Worm (Caenorhabditis elegans) whole organism, young adult: ENCODE data around the gene str-193.

Experiments used
- C17E4.6 ChIP-seq: fragments of 200-800 bp; sonication (Bioruptor generic); IDR thresholded peaks from 2 replicates; pipeline ENCODE4 v1.3.6; 2022; ENCODE audit warnings: missing genetic modification reagents, missing genetic modification characterization, missing compliant biosample characterization
- D2030.7 ChIP-seq: fragments of 200-800 bp; sonication (Bioruptor generic); IDR thresholded peaks from 2 replicates; pipeline ENCODE4 v1.3.6; 2022; ENCODE audit warnings: missing genetic modification reagents, missing genetic modification characterization, missing compliant biosample characterization
- F22D6.2 ChIP-seq: sonication (generic microtip); optimal IDR thresholded peaks from 2 replicates; lab custom pipeline; 2016; ENCODE audit warnings: mild to moderate bottlenecking, missing genetic modification characterization, missing compliant biosample characterization
- F23B12.7 ChIP-seq: sonication (generic microtip); optimal IDR thresholded peaks from 2 replicates; lab custom pipeline; 2017; ENCODE audit warnings: missing genetic modification characterization, mild to moderate bottlenecking, missing compliant biosample characterization, antibody characterized with exemption, moderate library complexity; ENCODE audit not compliant: insufficient read depth
- F49E8.2 ChIP-seq: sonication (generic microtip); optimal IDR thresholded peaks from 3 replicates; lab custom pipeline; 2017; ENCODE audit warnings: missing genetic modification characterization, mild to moderate bottlenecking, missing compliant biosample characterization, antibody characterized with exemption, moderate library complexity; ENCODE audit not compliant: insufficient read depth
- F55B11.4 ChIP-seq: sonication (generic microtip); optimal IDR thresholded peaks from 2 replicates; lab custom pipeline; 2016; ENCODE audit warnings: missing compliant biosample characterization, missing genetic modification characterization, borderline replicate concordance; ENCODE audit not compliant: insufficient read depth
- F57A8.1 ChIP-seq: fragments of 200-800 bp; sonication (Bioruptor generic); optimal IDR thresholded peaks from 2 replicates; lab custom pipeline; 2018; ENCODE audit warnings: mild to moderate bottlenecking, missing genetic modification characterization, moderate library complexity, missing compliant biosample characterization
- K12H6.12 ChIP-seq: fragments of 200-800 bp; sonication (Bioruptor generic); optimal IDR thresholded peaks from 2 replicates; lab custom pipeline; 2018; ENCODE audit warnings: mild to moderate bottlenecking, missing genetic modification characterization, missing compliant biosample characterization
- T26A5.8 ChIP-seq: sonication (generic microtip); optimal IDR thresholded peaks from 2 replicates; lab custom pipeline; 2016; ENCODE audit warnings: missing genetic modification characterization, missing compliant biosample characterization
- Y53F4B.3 ChIP-seq: fragments of 200-800 bp; sonication (Bioruptor generic); IDR thresholded peaks from 2 replicates; pipeline ENCODE4 v1.3.6; 2022; ENCODE audit warnings: missing genetic modification reagents, missing genetic modification characterization, missing compliant biosample characterization
- Y56A3A.18 ChIP-seq: fragments of 200-800 bp; sonication (Bioruptor generic); IDR thresholded peaks from 2 replicates; pipeline ENCODE4 v1.3.6; 2022; ENCODE audit warnings: missing genetic modification reagents, missing genetic modification characterization, missing compliant biosample characterization
- Y67H2A.10 ChIP-seq: fragments of 200-800 bp; sonication (Bioruptor generic); conservative IDR thresholded peaks from 2 replicates; pipeline ENCODE4 v1.3.6; 2022; ENCODE audit warnings: missing genetic modification reagents, missing genetic modification characterization, missing compliant biosample characterization
- athp-1 ChIP-seq: sonication (generic microtip); optimal IDR thresholded peaks from 2 replicates; lab custom pipeline; 2017; ENCODE audit warnings: mild to moderate bottlenecking, missing genetic modification characterization, missing compliant biosample characterization
- attf-3 ChIP-seq: fragments of 200-800 bp; sonication (Bioruptor generic); conservative IDR thresholded peaks from 2 replicates; pipeline ENCODE4 v1.3.6; 2022; ENCODE audit warnings: missing genetic modification reagents, missing genetic modification characterization, missing compliant biosample characterization
- bed-2 ChIP-seq: fragments of 200-800 bp; sonication (Bioruptor generic); IDR thresholded peaks from 2 replicates; pipeline ENCODE4 v1.3.6; 2022; ENCODE audit warnings: missing genetic modification reagents, missing genetic modification characterization, missing compliant biosample characterization
- ceh-100 ChIP-seq: fragments of 200-800 bp; sonication (Bioruptor generic); IDR thresholded peaks from 2 replicates; pipeline ENCODE4 v1.3.6; 2022; ENCODE audit warnings: missing genetic modification reagents, missing genetic modification characterization, missing compliant biosample characterization
- ceh-40 ChIP-seq: fragments of 200-800 bp; sonication (Bioruptor generic); IDR thresholded peaks from 2 replicates; pipeline ENCODE4 v1.3.6; 2022; ENCODE audit warnings: missing genetic modification characterization, missing compliant biosample characterization
- ceh-79 ChIP-seq: sonication (generic microtip); optimal IDR thresholded peaks from 2 replicates; lab custom pipeline; 2017; ENCODE audit warnings: mild to moderate bottlenecking, missing genetic modification characterization, missing compliant biosample characterization
- dpl-1 ChIP-seq: fragments of 150-350 bp; optimal IDR thresholded peaks from 2 replicates; lab custom pipeline; 2014; ENCODE audit warnings: missing biosample characterization, missing genetic modification reagents, missing genetic modification characterization
- egrh-3 ChIP-seq: fragments of 200-800 bp; sonication (Bioruptor generic); IDR thresholded peaks from 2 replicates; pipeline ENCODE4 v1.3.6; 2022; ENCODE audit warnings: missing genetic modification reagents, missing genetic modification characterization, missing compliant biosample characterization
- ekl-4 ChIP-seq: fragments of 200-800 bp; sonication (Bioruptor generic); IDR thresholded peaks from 2 replicates; pipeline ENCODE4 v1.3.6; 2022; ENCODE audit warnings: missing genetic modification reagents, missing genetic modification characterization, missing compliant biosample characterization
- hlh-12 ChIP-seq: sonication (generic microtip); optimal IDR thresholded peaks from 2 replicates; lab custom pipeline; 2016; ENCODE audit warnings: missing genetic modification characterization, missing compliant biosample characterization
- hsf-1 ChIP-seq: fragments of 200-800 bp; sonication (Bioruptor generic); IDR thresholded peaks from 2 replicates; pipeline ENCODE4 v1.3.6; 2022; ENCODE audit warnings: missing genetic modification reagents, missing genetic modification characterization, missing compliant biosample characterization
- let-607 ChIP-seq, 2 experiments: fragments of 200-800 bp in 1 of 2; sonication (Bioruptor generic) in 1 of 2; sonication (generic microtip) in 1 of 2; optimal IDR thresholded peaks; 2 replicates each; lab custom pipeline; 2016 to 2018; ENCODE audit warnings: mild to moderate bottlenecking in 2 of 2, missing compliant biosample characterization in 2 of 2, missing genetic modification characterization in 2 of 2, moderate library complexity in 2 of 2, missing genotype in 1 of 2
- lin-35 ChIP-seq, 3 experiments: fragments of 150-350 bp in 2 of 3; sonication (generic microtip) in 1 of 3; optimal IDR thresholded peaks; 2 replicates each; lab custom pipeline; 2014 to 2018; ENCODE audit warnings: missing biosample characterization in 3 of 3, missing genetic modification characterization in 3 of 3, missing genetic modification reagents in 3 of 3
- lin-54 ChIP-seq: fragments of 200-800 bp; sonication (Bioruptor generic); optimal IDR thresholded peaks from 2 replicates; lab custom pipeline; 2018; ENCODE audit warnings: mild to moderate bottlenecking, missing genetic modification characterization, missing compliant biosample characterization
- mel-28 ChIP-seq: sonication (generic microtip); optimal IDR thresholded peaks from 2 replicates; lab custom pipeline; 2016; ENCODE audit warnings: borderline replicate concordance, mild to moderate bottlenecking, missing genetic modification characterization, missing compliant biosample characterization
- mes-4 ChIP-seq: sonication (generic microtip); optimal IDR thresholded peaks from 2 replicates; lab custom pipeline; 2016; ENCODE audit warnings: missing genotype, missing genetic modification characterization, missing compliant biosample characterization
- nfya-2 ChIP-seq: fragments of 200-800 bp; sonication (Bioruptor generic); IDR thresholded peaks from 2 replicates; pipeline ENCODE4 v1.3.6; 2022; ENCODE audit warnings: missing genetic modification reagents, missing genetic modification characterization, missing compliant biosample characterization
- nhr-120 ChIP-seq: fragments of 200-800 bp; sonication (Bioruptor generic); IDR thresholded peaks from 2 replicates; pipeline ENCODE4 v1.3.6; 2022; ENCODE audit warnings: missing genetic modification characterization, missing compliant biosample characterization
- nhr-80 ChIP-seq: sonication (generic microtip); optimal IDR thresholded peaks from 2 replicates; lab custom pipeline; 2016; ENCODE audit warnings: missing genetic modification characterization, missing compliant biosample characterization
- nhr-90 ChIP-seq: sonication (generic microtip); optimal IDR thresholded peaks from 2 replicates; lab custom pipeline; 2016; ENCODE audit warnings: missing genotype, mild to moderate bottlenecking, missing genetic modification characterization, missing compliant biosample characterization
- pbrm-1 ChIP-seq: fragments of 200-800 bp; sonication (Bioruptor generic); IDR thresholded peaks from 2 replicates; pipeline ENCODE4 v1.3.6; 2022; ENCODE audit warnings: missing genetic modification reagents, missing genetic modification characterization, missing compliant biosample characterization
- pha-4 ChIP-seq: fragments of 150-350 bp; sonication (generic microtip); optimal IDR thresholded peaks from 2 replicates; lab custom pipeline; 2014; ENCODE audit warnings: missing biosample characterization, missing genetic modification reagents, missing genetic modification characterization
- rcor-1 ChIP-seq: fragments of 200-800 bp; sonication (Bioruptor generic); IDR thresholded peaks from 2 replicates; pipeline ENCODE4 v1.3.6; 2022; ENCODE audit warnings: missing genetic modification reagents, missing genetic modification characterization, missing compliant biosample characterization
- rpc-1 ChIP-seq, 2 experiments: fragments of 150-350 bp in 1 of 2; sonication (generic microtip) in 1 of 2; optimal IDR thresholded peaks; 2 replicates each; lab custom pipeline; 2014 to 2018; ENCODE audit warnings: missing biosample characterization in 1 of 2, missing genetic modification characterization in 1 of 2, missing genetic modification reagents in 1 of 2, missing genotype in 1 of 2
- sdz-38 ChIP-seq: sonication (generic microtip); optimal IDR thresholded peaks from 2 replicates; lab custom pipeline; 2016; ENCODE audit warnings: missing genotype, missing genetic modification characterization, missing compliant biosample characterization
- sea-2 ChIP-seq: fragments of 200-800 bp; sonication (Bioruptor generic); IDR thresholded peaks from 2 replicates; pipeline ENCODE4 v1.3.6; 2022; ENCODE audit warnings: missing genetic modification characterization, missing compliant biosample characterization
- tbp1 ChIP-seq: fragments of 200-800 bp; sonication (Bioruptor generic); optimal IDR thresholded peaks from 2 replicates; lab custom pipeline; 2018; ENCODE audit warnings: mild to moderate bottlenecking, missing genetic modification characterization, missing compliant biosample characterization
- zfh-2 ChIP-seq: fragments of 200-800 bp; sonication (Bioruptor generic); conservative IDR thresholded peaks from 2 replicates; pipeline ENCODE4 v1.3.6; 2022; ENCODE audit warnings: missing genetic modification reagents, missing genetic modification characterization, missing compliant biosample characterization
- ztf-18 ChIP-seq: sonication (generic microtip); optimal IDR thresholded peaks from 2 replicates; lab custom pipeline; 2016; ENCODE audit warnings: missing genotype, mild to moderate bottlenecking, missing genetic modification characterization, missing compliant biosample characterization
- ztf-22 ChIP-seq: fragments of 200-800 bp; sonication (Bioruptor generic); optimal IDR thresholded peaks from 2 replicates; lab custom pipeline; 2018; ENCODE audit warnings: mild to moderate bottlenecking, missing genetic modification characterization, moderate library complexity, missing compliant biosample characterization
- ztf-3 ChIP-seq: fragments of 200-800 bp; sonication (Bioruptor generic); optimal IDR thresholded peaks from 2 replicates; lab custom pipeline; 2018; ENCODE audit warnings: mild to moderate bottlenecking, missing genetic modification characterization, missing compliant biosample characterization

The str-193 gene

DNA sequence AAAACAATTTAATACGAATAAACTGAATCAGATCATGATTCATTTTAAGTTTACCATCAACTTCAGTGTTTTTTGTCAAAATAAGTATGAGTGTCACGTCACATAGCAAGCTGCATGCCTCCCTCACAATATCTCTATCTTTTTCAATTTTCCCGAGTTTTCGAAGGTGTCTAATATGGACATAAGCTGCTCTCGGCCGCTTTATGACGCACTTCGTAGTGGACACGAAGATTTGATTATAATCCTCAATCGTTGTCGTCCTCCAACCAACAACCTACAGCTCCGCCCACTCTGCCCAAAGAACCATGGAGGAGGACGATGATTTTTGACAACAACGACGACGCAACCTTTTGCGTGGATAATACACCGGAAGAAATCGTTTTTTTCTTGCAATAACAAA lies 25.6 kb downstream of the str-193 start:
- TF ChIP-seq attf-3 (GFP tag; lab: Robert Waterston, UW) (no peak), mes-4 (tag; lab: Kevin White, UChicago) (no peak), dpl-1 (no peak), bed-2 (GFP tag; lab: Robert Waterston, UW) (no peak), F22D6.2 (tag; lab: Kevin White, UChicago) (no peak), pbrm-1 (GFP tag; lab: Robert Waterston, UW) (no peak), hlh-12 (tag; lab: Kevin White, UChicago) (no peak), Y67H2A.10 (no peak), ztf-22 (GFP tag; lab: Kevin White, UChicago) (no peak), Y53F4B.3 (no peak)
- TF ChIP-seq, all 124 proteins: peak for 0

- TF ChIP-seq let-607 (tag; optimal IDR thresholded peaks at IDR 0.05; lab: Kevin White, UChicago) (peak in 1 of 2 experiments; percentile 52), rcor-1 (GFP tag; lab: Robert Waterston, UW) (no peak), nhr-80 (tag; lab: Kevin White, UChicago) (peak; percentile 30), ztf-18 (no peak), sea-2 (no peak), sdz-38 (tag; lab: Kevin White, UChicago) (no peak), F49E8.2 (no peak), K12H6.12 (tag; lab: Kevin White, UChicago) (no peak), Y56A3A.18 (GFP tag; lab: Robert Waterston, UW) (no peak), mel-28 (no peak)
- TF ChIP-seq, all 124 proteins: peak for 2
Measured at ce11 chrV:9794997-9795396, 26.6 kb downstream of the str-193 start.

- TF ChIP-seq tbp1 (peak; percentile 8), nhr-80 (tag; lab: Kevin White, UChicago) (peak; percentile 68), nfya-2 (GFP tag; lab: Robert Waterston, UW) (no peak), let-607 (tag; optimal IDR thresholded peaks at IDR 0.05; lab: Kevin White, UChicago) (peak in 1 of 2 experiments; percentile 57)
- TF ChIP-seq, all 124 proteins: peak for 3
Measured at ce11 chrV:9791332-9791731, 30.3 kb downstream of the str-193 start, which contains the start of gene lipl-2. Gene lipl-2, plus strand, starts transcription at chrV:9791567.

ce11 chrV:9789657-9790261 lies 31.9 kb downstream of the str-193 start, which contains the start of gene ztf-7:
Gene ztf-7, minus strand, starts transcription at chrV:9789707.
- no peak for TF ChIP-seq ceh-40
- no peak for TF ChIP-seq egrh-3 (GFP tag; lab: Robert Waterston, UW)
- TF ChIP-seq nhr-120 (GFP tag; lab: Robert Waterston, UW), result no peak
- peak; percentile 92 for TF ChIP-seq rcor-1 (GFP tag; lab: Robert Waterston, UW)
- peak; percentile 26; the same call in 1 of the 2 replicates for TF ChIP-seq D2030.7 (GFP tag; lab: Robert Waterston, UW)
- peak; percentile 55 for TF ChIP-seq F23B12.7 (tag; lab: Kevin White, UChicago)
- TF ChIP-seq athp-1 (tag; lab: Kevin White, UChicago), result peak; percentile 61
- TF ChIP-seq hsf-1, result peak; percentile 62; the same call in 1 of the 2 replicates
- TF ChIP-seq C17E4.6, result peak; percentile 54; the same call in 1 of the 2 replicates
- TF ChIP-seq ceh-100 (GFP tag; lab: Robert Waterston, UW), result peak; percentile 82
- TF ChIP-seq T26A5.8, result no peak
- no peak for TF ChIP-seq F57A8.1
- peak; percentile 73 for TF ChIP-seq tbp1
- peak; percentile 77 for TF ChIP-seq nhr-90 (tag; lab: Kevin White, UChicago)
- no peak for TF ChIP-seq zfh-2 (GFP tag; lab: Robert Waterston, UW)
- peak; percentile 32 for TF ChIP-seq ceh-79 (tag; lab: Kevin White, UChicago)
- peak; percentile 75 for TF ChIP-seq ztf-3 (GFP tag; lab: Kevin White, UChicago)
- no peak for TF ChIP-seq rpc-1 (optimal IDR thresholded peaks at IDR 0.05; lab: Kevin White, UChicago)
- no peak for TF ChIP-seq rpc-1 (tag; optimal IDR thresholded peaks at IDR 0.05; lab: Kevin White, UChicago)
- peak in 1 of 3 experiments; percentile 87 for TF ChIP-seq lin-35 (GFP tag; optimal IDR thresholded peaks at IDR 0.05; lab: Kevin White, UChicago)
- peak; percentile 98 for TF ChIP-seq ztf-18
- peak; percentile 91 for TF ChIP-seq lin-54
- peak; percentile 96 for TF ChIP-seq ekl-4 (GFP tag; lab: Robert Waterston, UW)
- no peak for TF ChIP-seq F55B11.4
- no peak for TF ChIP-seq pha-4
